Fruit fly (Drosophila melanogaster): Measurements from ENCODE around the gene muc.

The muc gene

DNA sequence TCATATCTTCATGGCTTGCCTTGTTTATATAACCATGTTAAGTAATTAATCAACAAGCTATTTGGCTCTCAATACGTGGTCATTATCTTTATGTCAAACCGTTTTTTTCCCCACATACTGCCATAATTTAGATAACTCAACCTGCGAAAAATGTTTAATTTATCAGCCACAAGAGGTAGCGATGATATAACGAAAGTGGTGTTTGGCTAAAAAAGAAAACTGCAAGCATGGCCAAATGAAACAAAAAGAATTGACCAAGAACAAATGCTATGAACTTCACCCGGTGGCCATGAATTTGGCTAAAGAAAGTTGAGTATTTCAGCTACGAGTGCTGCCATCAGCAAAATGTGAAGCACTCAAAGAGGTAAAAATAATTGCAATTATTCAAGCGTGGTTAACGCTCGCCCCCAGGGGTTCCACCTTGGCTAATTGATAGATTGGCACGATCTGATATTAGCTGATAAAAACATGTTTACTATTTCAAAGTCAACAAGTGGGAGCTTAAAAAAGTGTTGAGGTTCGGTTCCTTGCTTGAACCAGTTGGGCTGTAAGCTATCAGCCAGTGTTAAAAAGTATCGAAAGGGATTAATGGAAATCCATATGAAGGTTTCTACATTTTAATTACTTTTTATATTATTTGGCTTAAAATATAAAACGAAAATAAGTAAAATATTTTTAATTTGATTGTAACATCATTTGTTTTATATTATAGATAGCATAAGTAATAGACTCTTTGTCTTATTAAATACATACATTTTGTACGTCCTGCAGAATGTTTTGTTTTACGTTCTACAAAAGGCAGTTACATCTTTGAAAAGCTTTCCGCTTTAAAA lies 10.0 kb downstream of the muc start (continued):
- TF ChIP-seq CG12236 (GFP tag; optimal IDR thresholded peaks at IDR 0.05), result peak; percentile 58
- peak; percentile 79 for TF ChIP-seq CG17568 (GFP tag; optimal IDR thresholded peaks at IDR 0.05)
- TF ChIP-seq CG30020 (tag; optimal IDR thresholded peaks at IDR 0.05), result no peak
- TF ChIP-seq Jarid2 (GFP tag; optimal IDR thresholded peaks at IDR 0.05), result peak; percentile 53
- TF ChIP-seq CG13894 (tag; optimal IDR thresholded peaks at IDR 0.05), result peak; percentile 67
- TF ChIP-seq lbe (GFP tag; optimal IDR thresholded peaks at IDR 0.05), result peak; percentile 42
- TF ChIP-seq Nf-YA (GFP tag; IDR thresholded peaks at IDR 0.05), result peak; percentile 72
- no peak for TF ChIP-seq CG15479 (GFP tag; optimal IDR thresholded peaks at IDR 0.05)
- TF ChIP-seq usp (GFP tag; optimal IDR thresholded peaks at IDR 0.05), result no peak
- TF ChIP-seq CG10321 (GFP tag; IDR thresholded peaks at IDR 0.05), result no peak
- TF ChIP-seq NC2β (GFP tag; optimal IDR thresholded peaks at IDR 0.05), result peak; percentile 21
- no peak for TF ChIP-seq chinmo (GFP tag; IDR thresholded peaks at IDR 0.05; ENCODE audit: partially characterized antibody)
- peak; percentile 66 for TF ChIP-seq CG8281 (tag; optimal IDR thresholded peaks at IDR 0.05)
- TF ChIP-seq slbo (GFP tag; IDR thresholded peaks at IDR 0.05), result peak; percentile 82
- peak; percentile 35 for TF ChIP-seq CG33557 (GFP tag; optimal IDR thresholded peaks at IDR 0.05)
- TF ChIP-seq ranshi (GFP tag; IDR thresholded peaks at IDR 0.05), result peak; percentile 75
- no peak for TF ChIP-seq dati (GFP tag; IDR thresholded peaks at IDR 0.05)
- no peak for TF ChIP-seq unc-4 (GFP tag; IDR thresholded peaks at IDR 0.05; ENCODE audit: partially characterized antibody)
- peak; percentile 86 for TF ChIP-seq MTF-1 (GFP tag; optimal IDR thresholded peaks at IDR 0.05; ENCODE audit: borderline replicate concordance)
- no peak for TF ChIP-seq stwl (tag; optimal IDR thresholded peaks at IDR 0.05)
- TF ChIP-seq Mrtf (GFP tag; IDR thresholded peaks at IDR 0.05), result peak; percentile 74; the same call in 2 of the 3 replicates
- TF ChIP-seq Gsc (GFP tag; IDR thresholded peaks at IDR 0.05), result no peak
- TF ChIP-seq Stat92E (GFP tag; optimal IDR thresholded peaks at IDR 0.05), result no peak
- TF ChIP-seq CG2202 (tag; optimal IDR thresholded peaks at IDR 0.05), result no peak
- TF ChIP-seq dysf (GFP tag; IDR thresholded peaks at IDR 0.05), result peak; percentile 52; the same call in 2 of the 3 replicates
- no peak for TF ChIP-seq hkb (optimal IDR thresholded peaks at IDR 0.05)
- peak; percentile 78 for TF ChIP-seq hkb (GFP tag; IDR thresholded peaks at IDR 0.05)
- peak; percentile 87 for TF ChIP-seq CG7987 (GFP tag; optimal IDR thresholded peaks at IDR 0.05)
- TF ChIP-seq CG5180 (GFP tag; optimal IDR thresholded peaks at IDR 0.05), result peak; percentile 67
- TF ChIP-seq B-H1 (GFP tag; IDR thresholded peaks at IDR 0.05), result peak; percentile 61; the same call in 1 of the 3 replicates
- peak; percentile 42 for TF ChIP-seq CG6689 (GFP tag; IDR thresholded peaks at IDR 0.05)
- TF ChIP-seq Dek (tag; optimal IDR thresholded peaks at IDR 0.05), result peak; percentile 81
- TF ChIP-seq CG1832 (GFP tag; optimal IDR thresholded peaks at IDR 0.05), result no peak
- TF ChIP-seq Bgb (GFP tag; IDR thresholded peaks at IDR 0.05; ENCODE audit: partially characterized antibody), result no peak
- TF ChIP-seq kah (GFP tag; optimal IDR thresholded peaks at IDR 0.05), result peak; percentile 6
- no peak for TF ChIP-seq Trl (optimal IDR thresholded peaks at IDR 0.05)
- peak; percentile 78 for TF ChIP-seq Trl (GFP tag; optimal IDR thresholded peaks at IDR 0.05)
- peak; percentile 37; the same call in 1 of the 2 replicates for TF ChIP-seq CG32767 (GFP tag; IDR thresholded peaks at IDR 0.05)
- TF ChIP-seq CG11504 (tag; optimal IDR thresholded peaks at IDR 0.05), result peak; percentile 66
- peak; percentile 27 for TF ChIP-seq Atf3 (GFP tag; optimal IDR thresholded peaks at IDR 0.05)
- no peak for TF ChIP-seq CG16815 (GFP tag; optimal IDR thresholded peaks at IDR 0.05)
- TF ChIP-seq Nf-YC (tag; optimal IDR thresholded peaks at IDR 0.05), result peak; percentile 47
- TF ChIP-seq pita (GFP tag; optimal IDR thresholded peaks at IDR 0.05), result peak; percentile 26
- TF ChIP-seq D19A (tag; optimal IDR thresholded peaks at IDR 0.05), result no peak
- peak; percentile 73 for TF ChIP-seq maf-S (GFP tag; optimal IDR thresholded peaks at IDR 0.05)
- TF ChIP-seq Abd-B (GFP tag; optimal IDR thresholded peaks at IDR 0.05), result peak; percentile 5
- TF ChIP-seq CG10431 (GFP tag; optimal IDR thresholded peaks at IDR 0.05), result peak; percentile 40
- TF ChIP-seq CG17186 (GFP tag; optimal IDR thresholded peaks at IDR 0.05), result no peak

Data from whole organism, embryonic.